Worm (Caenorhabditis elegans) whole organism, late embryonic: ENCODE measurements around the gene F29A7.4.

Experiments
- K02D7.2 ChIP-seq: sonication (generic microtip); optimal IDR thresholded peaks from 2 replicates; lab custom pipeline; 2017; ENCODE audit warnings: mild to moderate bottlenecking, missing genetic modification characterization, missing compliant biosample characterization
- K09A11.1 ChIP-seq: sonication (generic microtip); optimal IDR thresholded peaks from 2 replicates; lab custom pipeline; 2017; ENCODE audit warnings: antibody characterized with exemption, mild to moderate bottlenecking, missing genetic modification characterization, missing compliant biosample characterization; ENCODE audit not compliant: insufficient read depth
- ahr-1 ChIP-seq: sonication (generic microtip); optimal IDR thresholded peaks from 2 replicates; lab custom pipeline; 2016; ENCODE audit warnings: missing genetic modification characterization, missing compliant biosample characterization
- ceh-2 ChIP-seq: sonication (generic microtip); optimal IDR thresholded peaks from 2 replicates; lab custom pipeline; 2016; ENCODE audit warnings: missing genotype, missing genetic modification characterization, missing compliant biosample characterization
- ceh-24 ChIP-seq: sonication (generic microtip); optimal IDR thresholded peaks from 2 replicates; lab custom pipeline; 2016; ENCODE audit warnings: mild to moderate bottlenecking, missing genetic modification characterization, missing compliant biosample characterization
- ceh-30 ChIP-seq: fragments of 150-350 bp; optimal IDR thresholded peaks from 2 replicates; lab custom pipeline; 2014; ENCODE audit warnings: missing biosample characterization, missing genetic modification characterization
- ceh-31 ChIP-seq: sonication (generic microtip); optimal IDR thresholded peaks from 2 replicates; lab custom pipeline; 2016; ENCODE audit warnings: missing genetic modification characterization, missing compliant biosample characterization
- ceh-48 ChIP-seq: sonication (generic microtip); optimal IDR thresholded peaks from 2 replicates; lab custom pipeline; 2016; ENCODE audit warnings: missing genetic modification characterization, inconsistent platforms, missing compliant biosample characterization
- ceh-6 ChIP-seq: fragments of 200-800 bp; sonication (Bioruptor generic); optimal IDR thresholded peaks from 2 replicates; lab custom pipeline; 2018; ENCODE audit warnings: mild to moderate bottlenecking, missing genetic modification characterization, missing compliant biosample characterization
- ceh-9 ChIP-seq: sonication (generic microtip); optimal IDR thresholded peaks from 2 replicates; lab custom pipeline; 2016; ENCODE audit warnings: mild to moderate bottlenecking, missing genetic modification characterization, inconsistent platforms, missing compliant biosample characterization
- che-1 ChIP-seq: sonication (generic microtip); optimal IDR thresholded peaks from 2 replicates; lab custom pipeline; 2016; ENCODE audit warnings: mild to moderate bottlenecking, missing genetic modification characterization, missing compliant biosample characterization
- ets-4 ChIP-seq: sonication (generic microtip); optimal IDR thresholded peaks from 2 replicates; lab custom pipeline; 2016; ENCODE audit warnings: missing genetic modification characterization, missing compliant biosample characterization
- fax-1 ChIP-seq: sonication (generic microtip); optimal IDR thresholded peaks from 2 replicates; lab custom pipeline; 2016; ENCODE audit warnings: missing genotype, missing genetic modification characterization, missing compliant biosample characterization
- fkh-10 ChIP-seq: fragments of 150-350 bp; optimal IDR thresholded peaks from 2 replicates; lab custom pipeline; 2014; ENCODE audit warnings: missing biosample characterization, missing genetic modification reagents, missing genetic modification characterization
- fkh-6 ChIP-seq: sonication (generic microtip); optimal IDR thresholded peaks from 2 replicates; lab custom pipeline; 2016; ENCODE audit warnings: missing genetic modification characterization, missing compliant biosample characterization
- hlh-13 ChIP-seq: fragments of 200-800 bp; sonication (Bioruptor generic); optimal IDR thresholded peaks from 2 replicates; lab custom pipeline; 2018; ENCODE audit warnings: mild to moderate bottlenecking, missing genetic modification characterization, missing compliant biosample characterization
- hlh-30 ChIP-seq: sonication (generic microtip); optimal IDR thresholded peaks from 2 replicates; lab custom pipeline; 2017; ENCODE audit warnings: antibody characterized with exemption, missing genetic modification characterization, missing compliant biosample characterization; ENCODE audit not compliant: insufficient read depth
- lim-6 ChIP-seq: sonication (generic microtip); optimal IDR thresholded peaks from 2 replicates; lab custom pipeline; 2016; ENCODE audit warnings: missing genetic modification characterization, missing compliant biosample characterization
- lin-11 ChIP-seq: fragments of 200-800 bp; sonication (Bioruptor generic); optimal IDR thresholded peaks from 2 replicates; lab custom pipeline; 2018; ENCODE audit warnings: mild to moderate bottlenecking, missing genetic modification characterization, missing compliant biosample characterization
- madf-2 ChIP-seq: sonication (generic microtip); optimal IDR thresholded peaks from 2 replicates; lab custom pipeline; 2017; ENCODE audit warnings: missing genetic modification characterization, missing compliant biosample characterization
- nhr-232 ChIP-seq: sonication (generic microtip); optimal IDR thresholded peaks from 2 replicates; lab custom pipeline; 2016; ENCODE audit warnings: missing genetic modification characterization, missing compliant biosample characterization
- npax-4 ChIP-seq: sonication (generic microtip); optimal IDR thresholded peaks from 2 replicates; lab custom pipeline; 2016; ENCODE audit warnings: missing genetic modification characterization, missing compliant biosample characterization
- odd-2 ChIP-seq: sonication (generic microtip); optimal IDR thresholded peaks from 2 replicates; lab custom pipeline; 2017; ENCODE audit warnings: antibody characterized with exemption, mild to moderate bottlenecking, missing genetic modification characterization, missing compliant biosample characterization
- pat-9 ChIP-seq: fragments of 200-800 bp; sonication (Bioruptor generic); optimal IDR thresholded peaks from 2 replicates; lab custom pipeline; 2018; ENCODE audit warnings: mild to moderate bottlenecking, missing genetic modification characterization, moderate library complexity, missing compliant biosample characterization
- pha-4 ChIP-seq: fragments of 150-350 bp; optimal IDR thresholded peaks from 2 replicates; lab custom pipeline; 2018; ENCODE audit warnings: missing biosample characterization, missing genetic modification reagents, missing genetic modification characterization
- pros-1 ChIP-seq: fragments of 150-350 bp; optimal IDR thresholded peaks from 2 replicates; lab custom pipeline; 2014; ENCODE audit warnings: missing biosample characterization, missing genetic modification reagents, missing genetic modification characterization
- ref-2 ChIP-seq: sonication (generic microtip); optimal IDR thresholded peaks from 2 replicates; lab custom pipeline; 2016; ENCODE audit warnings: missing genetic modification characterization, missing compliant biosample characterization
- rnt-1 ChIP-seq: sonication (generic microtip); optimal IDR thresholded peaks from 2 replicates; lab custom pipeline; 2016; ENCODE audit warnings: missing genetic modification characterization, missing compliant biosample characterization
- sdc-2 ChIP-seq: sonication (generic microtip); optimal IDR thresholded peaks from 2 replicates; lab custom pipeline; 2016; ENCODE audit warnings: missing genotype, missing genetic modification characterization, missing compliant biosample characterization
- sox-2 ChIP-seq: fragments of 200-800 bp; sonication (Bioruptor generic); IDR thresholded peaks from 2 replicates; pipeline ENCODE4 v1.3.6; 2022; ENCODE audit warnings: missing genetic modification reagents, missing genetic modification characterization, missing compliant biosample characterization
- sox-4 ChIP-seq: sonication (generic microtip); optimal IDR thresholded peaks from 2 replicates; lab custom pipeline; 2017; ENCODE audit warnings: mild to moderate bottlenecking, missing genetic modification characterization, inconsistent platforms, missing compliant biosample characterization
- tbx-2 ChIP-seq: sonication (generic microtip); optimal IDR thresholded peaks from 2 replicates; lab custom pipeline; 2016; ENCODE audit warnings: missing genetic modification characterization, missing compliant biosample characterization
- unc-3 ChIP-seq, 2 experiments: fragments of 200-800 bp in 1 of 2; sonication (Bioruptor generic) in 1 of 2; sonication (generic microtip) in 1 of 2; conservative IDR thresholded peaks in 1 of 2; optimal IDR thresholded peaks in 1 of 2; 2 replicates each; pipeline versions ENCODE4 v1.3.6 to Lab custom; 2016 to 2022; ENCODE audit warnings: missing compliant biosample characterization in 2 of 2, missing genetic modification characterization in 2 of 2, missing genetic modification reagents in 1 of 2
- unc-55 ChIP-seq: sonication (generic microtip); optimal IDR thresholded peaks from 2 replicates; lab custom pipeline; 2017; ENCODE audit warnings: missing biosample characterization, missing genetic modification reagents, missing genetic modification characterization
- unc-86 ChIP-seq: sonication (generic microtip); optimal IDR thresholded peaks from 2 replicates; lab custom pipeline; 2016; ENCODE audit warnings: missing genetic modification characterization, missing compliant biosample characterization

The F29A7.4 gene

ce11 chrII:2772166-2772565, 22.4 kb downstream of the F29A7.4 start, which contains the start of gene sdz-10:
sdz-10 (minus strand) TSS chrII:2772266.
- TF ChIP-seq fkh-6 (tag; lab: Kevin White, UChicago) (no peak), rnt-1 (tag; lab: Kevin White, UChicago) (no peak), unc-86 (tag; lab: Kevin White, UChicago) (no peak), fkh-10 (GFP tag; lab: Kevin White, UChicago) (no peak), ceh-48 (no peak), ceh-9 (tag; lab: Kevin White, UChicago) (no peak), odd-2 (tag; lab: Kevin White, UChicago) (no peak), ahr-1 (tag; lab: Kevin White, UChicago) (no peak), madf-2 (tag; lab: Kevin White, UChicago) (no peak)

ce11 chrII:2773534-2773933, 23.7 kb downstream of the F29A7.4 start, which contains the start of gene sdz-9:
sdz-9 (minus strand) TSS chrII:2773634.
- TF ChIP-seq pha-4 (tag; lab: Kevin White, UChicago) (no peak), che-1 (no peak), pat-9 (tag; lab: Kevin White, UChicago) (no peak), pros-1 (tag; lab: Kevin White, UChicago) (no peak), ceh-2 (tag; lab: Kevin White, UChicago) (no peak)

ce11 chrII:2774904-2775303, 25.1 kb downstream of the F29A7.4 start, which contains the start of gene fbxb-111:
fbxb-111 (minus strand) TSS chrII:2775004.
- TF ChIP-seq ref-2 (peak; percentile 20), npax-4 (no peak)

ce11 chrII:2777846-2778245, 28.0 kb downstream of the F29A7.4 start, which contains the start of gene F08D12.4:
F08D12.4 (plus strand) TSS chrII:2778146.
- TF ChIP-seq lin-11 (no peak), fkh-6 (tag; lab: Kevin White, UChicago) (no peak), ceh-30 (tag; lab: Kevin White, UChicago) (no peak), tbx-2 (tag; lab: Kevin White, UChicago) (no peak), unc-55 (GFP tag; lab: Kevin White, UChicago) (no peak), unc-86 (tag; lab: Kevin White, UChicago) (no peak), ceh-31 (tag; lab: Kevin White, UChicago) (no peak), unc-3 (GFP tag; conservative IDR thresholded peaks at IDR 0.05; lab: Robert Waterston, UW) (no peak), unc-3 (tag; optimal IDR thresholded peaks at IDR 0.05; lab: Kevin White, UChicago) (no peak), nhr-232 (tag; lab: Kevin White, UChicago) (no peak)

- TF ChIP-seq odd-2 (tag; lab: Kevin White, UChicago) = no peak
- TF ChIP-seq unc-86 (tag; lab: Kevin White, UChicago) = no peak
- TF ChIP-seq fax-1 (tag; lab: Kevin White, UChicago) = no peak
- TF ChIP-seq npax-4 = no peak
- TF ChIP-seq unc-55 (GFP tag; lab: Kevin White, UChicago) = no peak
- no peak for TF ChIP-seq sdc-2
- no peak for TF ChIP-seq ref-2
- no peak for TF ChIP-seq ceh-24 (tag; lab: Kevin White, UChicago)
- no peak for TF ChIP-seq K09A11.1 (tag; lab: Kevin White, UChicago)
- TF ChIP-seq ets-4 (tag; lab: Kevin White, UChicago) = no peak
- TF ChIP-seq ceh-48 = no peak
- no peak for TF ChIP-seq hlh-30
- TF ChIP-seq hlh-13 (GFP tag; lab: Kevin White, UChicago) = no peak
- TF ChIP-seq sox-4 (tag; lab: Kevin White, UChicago) = no peak
- no peak for TF ChIP-seq ceh-6 (GFP tag; lab: Kevin White, UChicago)
- no peak for TF ChIP-seq sox-2 (GFP tag; lab: Robert Waterston, UW)
- TF ChIP-seq K02D7.2 (tag; lab: Kevin White, UChicago) = no peak
- TF ChIP-seq lim-6 (tag; lab: Kevin White, UChicago) = no peak
- TF ChIP-seq pros-1 (tag; lab: Kevin White, UChicago) = no peak
Measured at ce11 chrII:2779253-2779652, 29.5 kb downstream of the F29A7.4 start, which contains the start of gene F08D12.3. F08D12.3 (plus strand) TSS chrII:2779553.
